Fruit fly (Drosophila melanogaster): ENCODE measurements around the gene Sam-S.

The Sam-S gene

dm6 chr2L:130691-131090 is 24.0 kb downstream of the Sam-S start, which contains the start of gene CG3164:
CG3164 (minus strand) TSS chr2L:130791.
- TF ChIP-seq gl (tag; optimal IDR thresholded peaks at IDR 0.05): no peak
- TF ChIP-seq CG13204 (GFP tag; optimal IDR thresholded peaks at IDR 0.05): no peak
- TF ChIP-seq CG12605 (GFP tag; IDR thresholded peaks at IDR 0.05): no peak
- TF ChIP-seq CG9948 (tag; optimal IDR thresholded peaks at IDR 0.05): no peak
- no peak for TF ChIP-seq EcR (GFP tag; optimal IDR thresholded peaks at IDR 0.05)

- TF ChIP-seq Snoo (tag; optimal IDR thresholded peaks at IDR 0.05) (no peak), CG10348 (GFP tag; IDR thresholded peaks at IDR 0.05) (no peak), Pif1A (GFP tag; optimal IDR thresholded peaks at IDR 0.05) (peak; percentile 17), CG8301 (tag; optimal IDR thresholded peaks at IDR 0.05) (peak; percentile 25), D1 (tag; optimal IDR thresholded peaks at IDR 0.05) (no peak), fd96Ca (GFP tag; IDR thresholded peaks at IDR 0.05) (peak; percentile 39; the same call in 1 of the 3 replicates), CG34367 (tag; optimal IDR thresholded peaks at IDR 0.05) (peak; percentile 34), CG14655 (GFP tag; optimal IDR thresholded peaks at IDR 0.05) (peak; percentile 52), CG17806 (tag; optimal IDR thresholded peaks at IDR 0.05) (no peak), rn (GFP tag; IDR thresholded peaks at IDR 0.05) (no peak), EcR (GFP tag; optimal IDR thresholded peaks at IDR 0.05) (peak; percentile 35), gl (tag; optimal IDR thresholded peaks at IDR 0.05) (peak; percentile 61), Ets98B (GFP tag; IDR thresholded peaks at IDR 0.05) (peak; percentile 79), CG15710 (tag; optimal IDR thresholded peaks at IDR 0.05) (peak; percentile 2), Pif1B (GFP tag; optimal IDR thresholded peaks at IDR 0.05) (peak; percentile 13), CG13204 (GFP tag; optimal IDR thresholded peaks at IDR 0.05) (peak; percentile 44), CG12605 (GFP tag; IDR thresholded peaks at IDR 0.05) (peak; percentile 71), CG4496 (GFP tag; IDR thresholded peaks at IDR 0.05) (peak; percentile 60; the same call in 2 of the 3 replicates), CG32121 (GFP tag; IDR thresholded peaks at IDR 0.05) (no peak), CG9948 (tag; optimal IDR thresholded peaks at IDR 0.05) (no peak), CG8159 (tag; optimal IDR thresholded peaks at IDR 0.05) (no peak)
Measured at dm6 chr2L:131466-132270, 25.0 kb downstream of the Sam-S start, which contains the start of gene Gs1. Gs1 (plus strand) TSS chr2L:132077.

DNA sequence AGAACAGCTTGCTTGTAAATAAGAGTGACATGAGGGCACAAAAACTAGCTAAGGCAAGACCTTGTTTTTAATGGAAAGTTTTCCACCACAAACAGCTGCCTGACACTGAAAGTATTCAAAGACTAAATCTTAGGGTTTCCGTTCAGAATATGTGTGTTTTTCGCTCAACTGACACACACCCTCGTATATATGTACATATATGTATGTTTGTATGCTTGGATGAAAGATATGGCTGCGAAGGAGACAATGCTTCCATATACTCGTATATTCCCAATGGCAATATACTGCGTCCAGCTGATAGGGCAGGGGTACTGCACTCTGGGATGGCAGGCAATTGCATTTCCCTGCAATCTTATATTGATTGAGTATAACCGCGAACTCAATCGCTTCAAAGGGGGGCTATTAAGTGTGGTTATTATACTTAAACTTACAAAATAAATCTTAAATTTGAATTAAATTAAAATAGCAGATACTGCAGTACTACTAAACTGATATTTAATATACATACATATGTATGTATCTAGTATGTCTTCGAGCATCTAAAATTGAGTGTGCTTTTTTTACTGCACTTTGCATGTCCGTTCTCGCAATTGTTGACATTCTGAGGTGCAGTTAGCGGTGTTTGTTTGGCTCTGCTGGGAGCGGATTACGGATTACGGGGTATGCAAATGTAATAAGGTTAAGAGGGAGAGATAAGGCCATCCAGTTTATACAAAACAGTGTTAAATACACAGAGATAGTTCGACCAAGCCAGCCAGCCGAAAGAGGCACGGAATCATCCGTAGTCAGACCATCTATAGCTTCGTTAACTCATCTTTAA is 28.1 kb downstream of the Sam-S start:
- TF ChIP-seq EcR (GFP tag; optimal IDR thresholded peaks at IDR 0.05) (peak; percentile 56), Ets98B (GFP tag; IDR thresholded peaks at IDR 0.05) (0 out of 2 replicates have a peak, but pooled peaks have one; percentile 33), fd96Ca (GFP tag; IDR thresholded peaks at IDR 0.05) (peak; percentile 17; the same call in 1 of the 3 replicates), CG12605 (GFP tag; IDR thresholded peaks at IDR 0.05) (no peak)

DNA sequence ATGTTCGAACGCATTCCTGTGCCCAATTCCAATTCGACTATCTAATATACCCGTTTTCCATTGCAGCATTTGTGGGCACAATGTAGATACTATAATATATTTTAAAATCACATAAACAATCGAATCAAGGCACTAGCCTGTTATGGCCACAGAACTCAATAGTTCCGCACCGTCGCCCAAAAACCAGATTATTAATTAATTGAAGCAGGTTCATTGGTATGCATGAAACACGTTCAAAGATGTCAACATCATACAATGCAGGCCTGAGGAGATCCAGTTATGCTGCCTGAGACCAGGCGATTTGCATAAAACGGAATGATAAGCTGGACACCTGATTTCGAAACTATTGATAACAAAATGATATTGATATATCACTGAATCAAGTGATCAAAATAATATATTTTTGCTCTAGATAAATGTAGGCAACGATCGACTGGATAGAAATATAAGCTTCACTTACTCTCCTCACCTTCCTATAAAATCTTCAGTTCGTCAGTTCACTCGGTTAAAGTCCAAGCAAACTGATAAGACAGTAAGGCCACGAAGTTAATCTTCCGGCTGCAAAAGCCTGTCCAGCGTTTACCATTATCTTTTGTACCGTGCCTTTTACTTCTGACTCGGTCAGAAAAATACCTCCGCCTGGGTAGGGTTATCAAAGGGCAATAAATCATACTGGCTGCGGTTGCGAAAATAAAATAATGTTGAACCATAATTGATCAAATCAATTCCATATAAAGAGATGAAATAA is 28.9 kb downstream of the Sam-S start:
- no peak for TF ChIP-seq Snoo (tag; optimal IDR thresholded peaks at IDR 0.05)
- TF ChIP-seq gl (tag; optimal IDR thresholded peaks at IDR 0.05): peak; percentile 17
- TF ChIP-seq CG17806 (tag; optimal IDR thresholded peaks at IDR 0.05): no peak
- no peak for TF ChIP-seq CG10348 (GFP tag; IDR thresholded peaks at IDR 0.05)
- TF ChIP-seq Ets98B (GFP tag; IDR thresholded peaks at IDR 0.05): no peak
- TF ChIP-seq CG4496 (GFP tag; IDR thresholded peaks at IDR 0.05): no peak
- TF ChIP-seq Pif1B (GFP tag; optimal IDR thresholded peaks at IDR 0.05): no peak
- TF ChIP-seq Pif1A (GFP tag; optimal IDR thresholded peaks at IDR 0.05): peak; percentile 25
- TF ChIP-seq CG34367 (tag; optimal IDR thresholded peaks at IDR 0.05): peak; percentile 3
- TF ChIP-seq fd96Ca (GFP tag; IDR thresholded peaks at IDR 0.05): no peak
- TF ChIP-seq CG8301 (tag; optimal IDR thresholded peaks at IDR 0.05): no peak
- TF ChIP-seq CG32121 (GFP tag; IDR thresholded peaks at IDR 0.05): no peak
- no peak for TF ChIP-seq CG15710 (tag; optimal IDR thresholded peaks at IDR 0.05)
- no peak for TF ChIP-seq rn (GFP tag; IDR thresholded peaks at IDR 0.05)
- no peak for TF ChIP-seq CG12605 (GFP tag; IDR thresholded peaks at IDR 0.05)
- TF ChIP-seq CG9948 (tag; optimal IDR thresholded peaks at IDR 0.05): no peak
- TF ChIP-seq CG13204 (GFP tag; optimal IDR thresholded peaks at IDR 0.05): no peak
- TF ChIP-seq CG8159 (tag; optimal IDR thresholded peaks at IDR 0.05): no peak
- peak; percentile 41 for TF ChIP-seq EcR (GFP tag; optimal IDR thresholded peaks at IDR 0.05)
- no peak for TF ChIP-seq CG14655 (GFP tag; optimal IDR thresholded peaks at IDR 0.05)
- TF ChIP-seq D1 (tag; optimal IDR thresholded peaks at IDR 0.05): no peak

- TF ChIP-seq CG8301 (tag; optimal IDR thresholded peaks at IDR 0.05) (no peak), CG8159 (tag; optimal IDR thresholded peaks at IDR 0.05) (no peak), CG10348 (GFP tag; IDR thresholded peaks at IDR 0.05) (no peak), CG15710 (tag; optimal IDR thresholded peaks at IDR 0.05) (no peak)
Measured at dm6 chr2L:136131-136426, 29.4 kb downstream of the Sam-S start.

All from whole organism, pupa.